Fruit fly (Drosophila melanogaster) Kc167 (cell line): ENCODE results near the gene ppk20.

ENCODE experiments used
- Myc ChIP-seq: fragments of >200 bp; optimal IDR thresholded peaks from 2 replicates; lab custom pipeline; 2017; ENCODE audit warnings: missing external identifiers
- h ChIP-seq: fragments of >200 bp; optimal IDR thresholded peaks from 3 replicates; lab custom pipeline; 2018; ENCODE audit warnings: missing external identifiers
- insv ChIP-seq: fragments of >200 bp; optimal IDR thresholded peaks from 3 replicates; lab custom pipeline; 2018; ENCODE audit warnings: missing external identifiers

dm6 chr3R:29704557-29704956 lies 35.9 kb upstream of the ppk20 start:
- TF ChIP-seq Myc (lab: Kevin White, UChicago) (no peak), insv (lab: Kevin White, UChicago) (no peak), h (lab: Kevin White, UChicago) (no peak)
